Worm (Caenorhabditis elegans): Measurements from ENCODE around the gene dct-6.

dct-6 gene

DNA sequence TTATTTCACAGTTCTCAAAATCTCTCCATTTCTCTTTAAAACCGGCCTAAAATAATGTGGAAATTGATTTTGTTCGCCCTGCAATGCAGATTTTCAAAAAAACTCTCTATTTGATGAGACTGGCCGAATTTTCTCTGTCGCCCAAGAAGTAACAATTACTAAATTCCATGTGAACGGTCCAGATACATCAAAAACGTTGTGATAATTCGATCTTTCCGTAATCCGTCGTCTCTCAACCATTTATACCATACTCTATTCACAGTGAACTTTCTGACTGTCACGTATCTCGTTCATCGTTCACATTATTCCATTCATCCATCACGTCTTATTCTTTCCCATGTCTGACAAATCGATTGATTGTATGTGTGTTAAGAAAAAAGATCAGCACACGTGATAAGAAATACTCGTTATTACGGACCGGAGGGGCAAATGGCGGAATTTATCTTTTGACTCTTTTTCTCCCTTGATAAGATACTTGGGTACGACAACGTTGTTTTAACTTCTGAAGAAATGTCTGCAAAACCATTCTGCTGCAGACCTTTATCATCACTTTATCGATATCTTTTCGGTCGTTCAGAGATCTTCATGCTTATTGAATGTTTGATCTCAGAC is 45.0 kb upstream of the dct-6 start:
- TF ChIP-seq ztf-11 (tag; optimal IDR thresholded peaks at IDR 0.05) (no peak), lin-39 (tag; optimal IDR thresholded peaks at IDR 0.05) (no peak), fos-1 (tag; optimal IDR thresholded peaks at IDR 0.05) (peak; percentile 25), snpc-4 (tag; optimal IDR thresholded peaks at IDR 0.05) (no peak), gmeb-1 (tag; optimal IDR thresholded peaks at IDR 0.05) (peak; percentile 41), unc-39 (tag; optimal IDR thresholded peaks at IDR 0.05) (no peak), sem-4 (tag; optimal IDR thresholded peaks at IDR 0.05) (no peak), ztf-1 (GFP tag; conservative IDR thresholded peaks at IDR 0.05) (no peak), F13H6.1 (tag; optimal IDR thresholded peaks at IDR 0.05) (no peak), R02D3.7 (tag; optimal IDR thresholded peaks at IDR 0.05) (no peak), nhr-6 (tag; optimal IDR thresholded peaks at IDR 0.05) (no peak), ztf-4 (tag; optimal IDR thresholded peaks at IDR 0.05) (no peak), elt-3 (tag; optimal IDR thresholded peaks at IDR 0.05) (no peak), mab-5 (tag; optimal IDR thresholded peaks at IDR 0.05) (no peak), unc-62 (GFP tag; optimal IDR thresholded peaks at IDR 0.05) (no peak), lin-13 (GFP tag; optimal IDR thresholded peaks at IDR 0.05) (no peak), ceh-82 (tag; optimal IDR thresholded peaks at IDR 0.05) (no peak), alr-1 (tag; optimal IDR thresholded peaks at IDR 0.05) (no peak), nhr-10 (tag; optimal IDR thresholded peaks at IDR 0.05) (no peak), dmd-4 (tag; optimal IDR thresholded peaks at IDR 0.05) (no peak), Y55F3AM.14 (GFP tag; optimal IDR thresholded peaks at IDR 0.05) (no peak), nhr-23 (tag; optimal IDR thresholded peaks at IDR 0.05) (no peak), ama-1 (optimal IDR thresholded peaks at IDR 0.05) (no peak), mbf-1 (tag; optimal IDR thresholded peaks at IDR 0.05) (no peak), unc-55 (GFP tag; optimal IDR thresholded peaks at IDR 0.05) (no peak), lin-11 (tag; optimal IDR thresholded peaks at IDR 0.05) (no peak), blmp-1 (tag; optimal IDR thresholded peaks at IDR 0.05; ENCODE audit: insufficient read depth) (peak; percentile 66), ceh-16 (tag; optimal IDR thresholded peaks at IDR 0.05) (no peak), zag-1 (tag; optimal IDR thresholded peaks at IDR 0.05) (no peak), nhr-25 (tag; optimal IDR thresholded peaks at IDR 0.05) (peak; percentile 71), C34F6.9 (tag; optimal IDR thresholded peaks at IDR 0.05) (no peak), nhr-21 (tag; optimal IDR thresholded peaks at IDR 0.05) (peak; percentile 92), ZK546.5 (tag; optimal IDR thresholded peaks at IDR 0.05) (no peak), crh-2 (tag; optimal IDR thresholded peaks at IDR 0.05) (peak; percentile 38), nhr-237 (tag; optimal IDR thresholded peaks at IDR 0.05) (no peak), mdl-1 (tag; optimal IDR thresholded peaks at IDR 0.05) (peak in 1 of 2 experiments; percentile 45), nhr-11 (tag; optimal IDR thresholded peaks at IDR 0.05) (no peak), elt-1 (tag; optimal IDR thresholded peaks at IDR 0.05) (no peak), sma-9 (GFP tag; optimal IDR thresholded peaks at IDR 0.05) (peak; percentile 84), sma-9 (tag; optimal IDR thresholded peaks at IDR 0.05) (no peak), nhr-129 (tag; optimal IDR thresholded peaks at IDR 0.05) (peak; percentile 21), egl-27 (tag; optimal IDR thresholded peaks at IDR 0.05) (no peak), nhr-12 (tag; optimal IDR thresholded peaks at IDR 0.05) (no peak), nhr-77 (tag; optimal IDR thresholded peaks at IDR 0.05) (no peak), aly-2 (tag; optimal IDR thresholded peaks at IDR 0.05) (no peak), skn-1 (tag; optimal IDR thresholded peaks at IDR 0.05) (no peak), lsy-2 (tag; optimal IDR thresholded peaks at IDR 0.05) (peak in 1 of 2 experiments; percentile 33), sma-3 (GFP tag; optimal IDR thresholded peaks at IDR 0.05) (peak; percentile 72), peb-1 (tag; optimal IDR thresholded peaks at IDR 0.05) (no peak)

Data from whole organism, L2 larva.